Worm (Caenorhabditis elegans) whole organism, L1 larva: Measurements from ENCODE around the gene D2024.1.

Experiments used
- ama-1 ChIP-seq: fragments of 150-350 bp; optimal IDR thresholded peaks from 2 replicates; lab custom pipeline; 2014
- mdl-1 ChIP-seq, 2 experiments: fragments of 150-350 bp; optimal IDR thresholded peaks; 2 replicates each; lab custom pipeline; 2014 to 2017; ENCODE audit warnings: missing biosample characterization in 2 of 2, missing genetic modification characterization in 2 of 2, inconsistent platforms in 1 of 2
- mep-1 ChIP-seq: fragments of 150-350 bp; optimal IDR thresholded peaks from 2 replicates; lab custom pipeline; 2014; ENCODE audit warnings: missing biosample characterization, missing genetic modification characterization
- rnt-1 ChIP-seq: sonication (generic microtip); optimal IDR thresholded peaks from 2 replicates; lab custom pipeline; 2016; ENCODE audit warnings: mild to moderate bottlenecking, missing genetic modification characterization, moderate library complexity, missing compliant biosample characterization
- tbx-2 ChIP-seq: sonication (generic microtip); optimal IDR thresholded peaks from 2 replicates; lab custom pipeline; 2016; ENCODE audit warnings: missing genetic modification characterization, missing compliant biosample characterization
- unc-62 ChIP-seq: fragments of 150-350 bp; optimal IDR thresholded peaks from 2 replicates; lab custom pipeline; 2014; ENCODE audit warnings: missing biosample characterization, missing genetic modification reagents, missing genetic modification characterization
- unc-98 ChIP-seq: fragments of 200-800 bp; sonication (Bioruptor generic); IDR thresholded peaks from 2 replicates; pipeline ENCODE4 v1.3.6; 2022; ENCODE audit warnings: missing genetic modification characterization, missing compliant biosample characterization
- ztf-11 ChIP-seq, 2 experiments: sonication (generic microtip); optimal IDR thresholded peaks; 2 replicates each; lab custom pipeline; 2016 to 2017; ENCODE audit warnings: missing genetic modification characterization in 2 of 2, missing biosample characterization in 1 of 2, missing compliant biosample characterization in 1 of 2

ce11 chrIV:7236248-7236772 lies 11.0 kb upstream of the D2024.1 start:
- TF ChIP-seq mdl-1 (tag; optimal IDR thresholded peaks at IDR 0.05; lab: Kevin White, UChicago): no peak
- TF ChIP-seq unc-62 (GFP tag; lab: Kevin White, UChicago): no peak
- no peak for TF ChIP-seq ztf-11 (tag; optimal IDR thresholded peaks at IDR 0.05; lab: Kevin White, UChicago)
- no peak for TF ChIP-seq tbx-2 (tag; lab: Kevin White, UChicago)
- TF ChIP-seq unc-98: no peak
- TF ChIP-seq rnt-1 (tag; lab: Kevin White, UChicago): no peak
- TF ChIP-seq mep-1 (tag; lab: Kevin White, UChicago): no peak
- TF ChIP-seq ama-1 (lab: Kevin White, UChicago): no peak
